Worm (Caenorhabditis elegans) whole organism, mixed stage, embryonic: ENCODE results near the gene F43D2.6.

ENCODE experiments used
- M03D4.4 ChIP-seq: sonication (generic microtip); optimal IDR thresholded peaks from 2 replicates; lab custom pipeline; 2017; ENCODE audit warnings: mild to moderate bottlenecking, missing genetic modification characterization, missing compliant biosample characterization
- bed-3 ChIP-seq: fragments of 200-800 bp; sonication (Bioruptor generic); optimal IDR thresholded peaks from 3 replicates; lab custom pipeline; 2018; ENCODE audit warnings: mild to moderate bottlenecking, missing genetic modification characterization, moderate library complexity, missing compliant biosample characterization
- blmp-1 ChIP-seq: fragments of 150-350 bp; optimal IDR thresholded peaks from 2 replicates; lab custom pipeline; 2014; ENCODE audit warnings: missing biosample characterization, missing genetic modification characterization
- ceh-39 ChIP-seq: fragments of 150-350 bp; optimal IDR thresholded peaks from 2 replicates; lab custom pipeline; 2014; ENCODE audit warnings: missing biosample characterization, missing genetic modification characterization
- ceh-43 ChIP-seq: fragments of 200-800 bp; sonication (Bioruptor generic); optimal IDR thresholded peaks from 2 replicates; lab custom pipeline; 2018; ENCODE audit warnings: mild to moderate bottlenecking, missing genetic modification characterization, moderate library complexity, missing compliant biosample characterization
- ceh-83 ChIP-seq: fragments of 200-800 bp; sonication (Bioruptor generic); optimal IDR thresholded peaks from 2 replicates; lab custom pipeline; 2018; ENCODE audit warnings: mild to moderate bottlenecking, missing genetic modification characterization, missing compliant biosample characterization
- ces-1 ChIP-seq: fragments of 150-350 bp; optimal IDR thresholded peaks from 2 replicates; lab custom pipeline; 2014; ENCODE audit warnings: missing biosample characterization, missing genetic modification reagents, missing genetic modification characterization
- cnd-1 ChIP-seq: fragments of 200-800 bp; sonication (Bioruptor generic); optimal IDR thresholded peaks from 2 replicates; lab custom pipeline; 2018; ENCODE audit warnings: mild to moderate bottlenecking, missing genetic modification characterization, missing compliant biosample characterization
- drap-1 ChIP-seq: fragments of 200-800 bp; sonication (Bioruptor generic); optimal IDR thresholded peaks from 3 replicates; lab custom pipeline; 2018; ENCODE audit warnings: mild to moderate bottlenecking, missing genetic modification characterization, missing compliant biosample characterization
- elt-1 ChIP-seq: sonication (generic microtip); optimal IDR thresholded peaks from 2 replicates; lab custom pipeline; 2017; ENCODE audit warnings: missing genetic modification characterization, mild to moderate bottlenecking, missing compliant biosample characterization, antibody characterized with exemption, moderate library complexity, borderline replicate concordance; ENCODE audit not compliant: insufficient read depth
- elt-3 ChIP-seq: fragments of 150-350 bp; optimal IDR thresholded peaks from 2 replicates; lab custom pipeline; 2014; ENCODE audit warnings: missing biosample characterization, missing genetic modification characterization
- flh-1 ChIP-seq: fragments of 200-800 bp; sonication (Bioruptor generic); optimal IDR thresholded peaks from 2 replicates; lab custom pipeline; 2018; ENCODE audit warnings: mild to moderate bottlenecking, missing genetic modification characterization, moderate library complexity, missing compliant biosample characterization
- ham-2 ChIP-seq: fragments of 200-800 bp; sonication (Bioruptor generic); optimal IDR thresholded peaks from 2 replicates; lab custom pipeline; 2018; ENCODE audit warnings: mild to moderate bottlenecking, missing genetic modification characterization, missing compliant biosample characterization
- hlh-1 ChIP-seq: fragments of 150-350 bp; optimal IDR thresholded peaks from 2 replicates; lab custom pipeline; 2014; ENCODE audit warnings: missing biosample characterization, missing genetic modification reagents, missing genetic modification characterization
- lin-13 ChIP-seq: fragments of 150-350 bp; optimal IDR thresholded peaks from 2 replicates; lab custom pipeline; 2014; ENCODE audit warnings: missing biosample characterization, missing genetic modification characterization
- lin-32 ChIP-seq: fragments of 200-800 bp; sonication (Bioruptor generic); optimal IDR thresholded peaks from 2 replicates; lab custom pipeline; 2018; ENCODE audit warnings: mild to moderate bottlenecking, missing genetic modification characterization, missing compliant biosample characterization
- lsy-2 ChIP-seq: fragments of 150-350 bp; optimal IDR thresholded peaks from 2 replicates; lab custom pipeline; 2014; ENCODE audit warnings: missing biosample characterization, missing genetic modification characterization
- mab-5 ChIP-seq: fragments of 150-350 bp; optimal IDR thresholded peaks from 2 replicates; lab custom pipeline; 2014; ENCODE audit warnings: missing biosample characterization, missing genetic modification characterization
- mep-1 ChIP-seq: fragments of 150-350 bp; optimal IDR thresholded peaks from 2 replicates; lab custom pipeline; 2017; ENCODE audit warnings: missing biosample characterization, missing genetic modification reagents, missing genetic modification characterization, inconsistent platforms
- nhr-12 ChIP-seq: fragments of 150-350 bp; optimal IDR thresholded peaks from 2 replicates; lab custom pipeline; 2014; ENCODE audit warnings: missing biosample characterization, missing genetic modification characterization
- nhr-237 ChIP-seq: fragments of 150-350 bp; optimal IDR thresholded peaks from 2 replicates; lab custom pipeline; 2014; ENCODE audit warnings: missing biosample characterization, missing genetic modification characterization
- nhr-28 ChIP-seq: fragments of 150-350 bp; optimal IDR thresholded peaks from 2 replicates; lab custom pipeline; 2014; ENCODE audit warnings: missing biosample characterization, missing genetic modification characterization
- nhr-76 ChIP-seq: sonication (generic microtip); optimal IDR thresholded peaks from 2 replicates; lab custom pipeline; 2017; ENCODE audit warnings: missing biosample characterization, missing genetic modification characterization
- pha-4 ChIP-seq: fragments of 150-350 bp; optimal IDR thresholded peaks from 2 replicates; lab custom pipeline; 2018; ENCODE audit warnings: missing biosample characterization, missing genetic modification reagents, missing genetic modification characterization
- snpc-4 ChIP-seq: fragments of 150-350 bp; optimal IDR thresholded peaks from 2 replicates; lab custom pipeline; 2014; ENCODE audit warnings: missing biosample characterization, missing genetic modification characterization
- sptf-1 ChIP-seq: sonication (generic microtip); optimal IDR thresholded peaks from 2 replicates; lab custom pipeline; 2017; ENCODE audit warnings: mild to moderate bottlenecking, missing genetic modification characterization, moderate library complexity, missing compliant biosample characterization
- tbx-8 ChIP-seq: fragments of 200-800 bp; sonication (Bioruptor generic); optimal IDR thresholded peaks from 2 replicates; lab custom pipeline; 2018; ENCODE audit warnings: mild to moderate bottlenecking, missing genetic modification characterization, moderate library complexity, missing compliant biosample characterization
- unc-120 ChIP-seq: sonication (generic microtip); optimal IDR thresholded peaks from 2 replicates; lab custom pipeline; 2017; ENCODE audit warnings: missing genetic modification characterization, missing compliant biosample characterization; ENCODE audit not compliant: poor library complexity, severe bottlenecking
- unc-39 ChIP-seq: fragments of 150-350 bp; optimal IDR thresholded peaks from 2 replicates; lab custom pipeline; 2014; ENCODE audit warnings: missing biosample characterization, missing genetic modification characterization
- unc-62 ChIP-seq: fragments of 150-350 bp; optimal IDR thresholded peaks from 2 replicates; lab custom pipeline; 2014; ENCODE audit warnings: missing biosample characterization, missing genetic modification reagents, missing genetic modification characterization
- zip-8 ChIP-seq: fragments of 150-350 bp; optimal IDR thresholded peaks from 2 replicates; lab custom pipeline; 2014; ENCODE audit warnings: missing biosample characterization, missing genetic modification characterization
- ztf-11 ChIP-seq: fragments of 150-350 bp; optimal IDR thresholded peaks from 2 replicates; lab custom pipeline; 2014; ENCODE audit warnings: missing biosample characterization, missing genetic modification characterization

F43D2.6 gene

ce11 chrV:14680014-14680413, 45.0 kb upstream of the F43D2.6 start, which contains the start of gene C47E8.3:
TSS of gene C47E8.3 (plus strand) at chrV:14680314.
- no peak for TF ChIP-seq blmp-1
- TF ChIP-seq nhr-12 (tag; lab: Kevin White, UChicago) = no peak
- no peak for TF ChIP-seq nhr-76 (tag; lab: Kevin White, UChicago)
- TF ChIP-seq mab-5 (tag; lab: Kevin White, UChicago) = no peak
- no peak for TF ChIP-seq ceh-43 (GFP tag; lab: Kevin White, UChicago)
- no peak for TF ChIP-seq snpc-4
- TF ChIP-seq nhr-28 (tag; lab: Kevin White, UChicago) = no peak
- no peak for TF ChIP-seq flh-1
- no peak for TF ChIP-seq zip-8 (tag; lab: Kevin White, UChicago)
- no peak for TF ChIP-seq bed-3 (GFP tag; lab: Kevin White, UChicago)
- TF ChIP-seq drap-1 (GFP tag; lab: Kevin White, UChicago) = no peak
- TF ChIP-seq nhr-237 (tag; lab: Kevin White, UChicago) = no peak
- no peak for TF ChIP-seq lin-13
- no peak for TF ChIP-seq hlh-1 (tag; lab: Kevin White, UChicago)
- TF ChIP-seq tbx-8 = no peak
- no peak for TF ChIP-seq unc-62 (GFP tag; lab: Kevin White, UChicago)
- TF ChIP-seq lsy-2 (tag; lab: Kevin White, UChicago) = no peak

- TF ChIP-seq mab-5 (tag; lab: Kevin White, UChicago) (no peak), pha-4 (tag; lab: Kevin White, UChicago) (no peak), zip-8 (tag; lab: Kevin White, UChicago) (no peak)
Measured at ce11 chrV:14678298-14678697, 43.3 kb upstream of the F43D2.6 start.

- TF ChIP-seq nhr-76 (tag; lab: Kevin White, UChicago) = no peak
- no peak for TF ChIP-seq M03D4.4 (tag; lab: Kevin White, UChicago)
- no peak for TF ChIP-seq mep-1
- TF ChIP-seq flh-1 = no peak
- TF ChIP-seq ceh-39 (tag; lab: Kevin White, UChicago) = no peak
- no peak for TF ChIP-seq unc-120
- TF ChIP-seq, all 35 proteins: peak for 0
Measured at ce11 chrV:14665728-14666127, 30.7 kb upstream of the F43D2.6 start, which contains the start of gene C47E8.1. TSS of gene C47E8.1 (plus strand) at chrV:14666028.

ce11 chrV:14663006-14663405, 28.0 kb upstream of the F43D2.6 start, which contains the start of gene C47E8.9:
TSS of gene C47E8.9 (plus strand) at chrV:14663306.
- TF ChIP-seq mab-5 (tag; lab: Kevin White, UChicago) (no peak), unc-120 (no peak), nhr-76 (tag; lab: Kevin White, UChicago) (no peak), zip-8 (tag; lab: Kevin White, UChicago) (no peak), ces-1 (no peak), lin-13 (no peak), sptf-1 (tag; lab: Kevin White, UChicago) (no peak), blmp-1 (no peak), elt-1 (tag; lab: Kevin White, UChicago) (no peak), hlh-1 (tag; lab: Kevin White, UChicago) (no peak), lsy-2 (tag; lab: Kevin White, UChicago) (no peak), nhr-28 (tag; lab: Kevin White, UChicago) (no peak)

ce11 chrV:14660608-14661355, 25.8 kb upstream of the F43D2.6 start, which contains the start of gene srh-17:
TSS of gene srh-17 (plus strand) at chrV:14661305.
- TF ChIP-seq unc-62 (GFP tag; lab: Kevin White, UChicago) (peak; percentile 59), ceh-83 (GFP tag; lab: Kevin White, UChicago) (no peak), mab-5 (tag; lab: Kevin White, UChicago) (no peak), pha-4 (tag; lab: Kevin White, UChicago) (no peak)

- TF ChIP-seq cnd-1 (no peak), nhr-76 (tag; lab: Kevin White, UChicago) (no peak), elt-1 (tag; lab: Kevin White, UChicago) (no peak), flh-1 (no peak), unc-120 (no peak), ceh-39 (tag; lab: Kevin White, UChicago) (no peak), ztf-11 (tag; lab: Kevin White, UChicago) (no peak), unc-39 (tag; lab: Kevin White, UChicago) (no peak), nhr-237 (tag; lab: Kevin White, UChicago) (no peak), elt-3 (tag; lab: Kevin White, UChicago) (no peak), ham-2 (no peak), sptf-1 (tag; lab: Kevin White, UChicago) (no peak), lin-13 (no peak), lin-32 (GFP tag; lab: Kevin White, UChicago) (no peak), pha-4 (tag; lab: Kevin White, UChicago) (no peak), ceh-83 (GFP tag; lab: Kevin White, UChicago) (no peak), lsy-2 (tag; lab: Kevin White, UChicago) (no peak), nhr-28 (tag; lab: Kevin White, UChicago) (no peak)
Measured at ce11 chrV:14659595-14659994, 24.6 kb upstream of the F43D2.6 start.
